Worm (Caenorhabditis elegans) whole organism, mixed stage, embryonic: Measurements from ENCODE around the gene F13A2.1.

Experiments
- M03D4.4 ChIP-seq: sonication (generic microtip); optimal IDR thresholded peaks from 2 replicates; lab custom pipeline; 2017; ENCODE audit warnings: mild to moderate bottlenecking, missing genetic modification characterization, missing compliant biosample characterization
- bed-3 ChIP-seq: fragments of 200-800 bp; sonication (Bioruptor generic); optimal IDR thresholded peaks from 3 replicates; lab custom pipeline; 2018; ENCODE audit warnings: mild to moderate bottlenecking, missing genetic modification characterization, moderate library complexity, missing compliant biosample characterization
- blmp-1 ChIP-seq: fragments of 150-350 bp; optimal IDR thresholded peaks from 2 replicates; lab custom pipeline; 2014; ENCODE audit warnings: missing biosample characterization, missing genetic modification characterization
- ceh-39 ChIP-seq: fragments of 150-350 bp; optimal IDR thresholded peaks from 2 replicates; lab custom pipeline; 2014; ENCODE audit warnings: missing biosample characterization, missing genetic modification characterization
- ceh-43 ChIP-seq: fragments of 200-800 bp; sonication (Bioruptor generic); optimal IDR thresholded peaks from 2 replicates; lab custom pipeline; 2018; ENCODE audit warnings: mild to moderate bottlenecking, missing genetic modification characterization, moderate library complexity, missing compliant biosample characterization
- ceh-83 ChIP-seq: fragments of 200-800 bp; sonication (Bioruptor generic); optimal IDR thresholded peaks from 2 replicates; lab custom pipeline; 2018; ENCODE audit warnings: mild to moderate bottlenecking, missing genetic modification characterization, missing compliant biosample characterization
- ces-1 ChIP-seq: fragments of 150-350 bp; optimal IDR thresholded peaks from 2 replicates; lab custom pipeline; 2014; ENCODE audit warnings: missing biosample characterization, missing genetic modification reagents, missing genetic modification characterization
- cnd-1 ChIP-seq: fragments of 200-800 bp; sonication (Bioruptor generic); optimal IDR thresholded peaks from 2 replicates; lab custom pipeline; 2018; ENCODE audit warnings: mild to moderate bottlenecking, missing genetic modification characterization, missing compliant biosample characterization
- drap-1 ChIP-seq: fragments of 200-800 bp; sonication (Bioruptor generic); optimal IDR thresholded peaks from 3 replicates; lab custom pipeline; 2018; ENCODE audit warnings: mild to moderate bottlenecking, missing genetic modification characterization, missing compliant biosample characterization
- elt-1 ChIP-seq: sonication (generic microtip); optimal IDR thresholded peaks from 2 replicates; lab custom pipeline; 2017; ENCODE audit warnings: missing genetic modification characterization, mild to moderate bottlenecking, missing compliant biosample characterization, antibody characterized with exemption, moderate library complexity, borderline replicate concordance; ENCODE audit not compliant: insufficient read depth
- elt-3 ChIP-seq: fragments of 150-350 bp; optimal IDR thresholded peaks from 2 replicates; lab custom pipeline; 2014; ENCODE audit warnings: missing biosample characterization, missing genetic modification characterization
- flh-1 ChIP-seq: fragments of 200-800 bp; sonication (Bioruptor generic); optimal IDR thresholded peaks from 2 replicates; lab custom pipeline; 2018; ENCODE audit warnings: mild to moderate bottlenecking, missing genetic modification characterization, moderate library complexity, missing compliant biosample characterization
- ham-2 ChIP-seq: fragments of 200-800 bp; sonication (Bioruptor generic); optimal IDR thresholded peaks from 2 replicates; lab custom pipeline; 2018; ENCODE audit warnings: mild to moderate bottlenecking, missing genetic modification characterization, missing compliant biosample characterization
- lin-13 ChIP-seq: fragments of 150-350 bp; optimal IDR thresholded peaks from 2 replicates; lab custom pipeline; 2014; ENCODE audit warnings: missing biosample characterization, missing genetic modification characterization
- lin-32 ChIP-seq: fragments of 200-800 bp; sonication (Bioruptor generic); optimal IDR thresholded peaks from 2 replicates; lab custom pipeline; 2018; ENCODE audit warnings: mild to moderate bottlenecking, missing genetic modification characterization, missing compliant biosample characterization
- lsy-2 ChIP-seq: fragments of 150-350 bp; optimal IDR thresholded peaks from 2 replicates; lab custom pipeline; 2014; ENCODE audit warnings: missing biosample characterization, missing genetic modification characterization
- mab-5 ChIP-seq: fragments of 150-350 bp; optimal IDR thresholded peaks from 2 replicates; lab custom pipeline; 2014; ENCODE audit warnings: missing biosample characterization, missing genetic modification characterization
- mep-1 ChIP-seq: fragments of 150-350 bp; optimal IDR thresholded peaks from 2 replicates; lab custom pipeline; 2017; ENCODE audit warnings: missing biosample characterization, missing genetic modification reagents, missing genetic modification characterization, inconsistent platforms
- mls-2 ChIP-seq: sonication (generic microtip); optimal IDR thresholded peaks from 2 replicates; lab custom pipeline; 2016; ENCODE audit warnings: mild to moderate bottlenecking, missing genetic modification characterization, moderate library complexity, missing compliant biosample characterization
- nhr-2 ChIP-seq: fragments of 150-350 bp; optimal IDR thresholded peaks from 2 replicates; lab custom pipeline; 2014; ENCODE audit warnings: missing biosample characterization, missing genetic modification characterization
- nhr-237 ChIP-seq: fragments of 150-350 bp; optimal IDR thresholded peaks from 2 replicates; lab custom pipeline; 2014; ENCODE audit warnings: missing biosample characterization, missing genetic modification characterization
- nhr-28 ChIP-seq: fragments of 150-350 bp; optimal IDR thresholded peaks from 2 replicates; lab custom pipeline; 2014; ENCODE audit warnings: missing biosample characterization, missing genetic modification characterization
- nhr-76 ChIP-seq: sonication (generic microtip); optimal IDR thresholded peaks from 2 replicates; lab custom pipeline; 2017; ENCODE audit warnings: missing biosample characterization, missing genetic modification characterization
- pha-4 ChIP-seq: fragments of 150-350 bp; optimal IDR thresholded peaks from 2 replicates; lab custom pipeline; 2018; ENCODE audit warnings: missing biosample characterization, missing genetic modification reagents, missing genetic modification characterization
- sem-2 ChIP-seq: fragments of 200-800 bp; sonication (Bioruptor generic); optimal IDR thresholded peaks from 2 replicates; lab custom pipeline; 2018; ENCODE audit warnings: mild to moderate bottlenecking, missing genetic modification characterization, missing compliant biosample characterization
- snpc-4 ChIP-seq: fragments of 150-350 bp; optimal IDR thresholded peaks from 2 replicates; lab custom pipeline; 2014; ENCODE audit warnings: missing biosample characterization, missing genetic modification characterization
- tbx-8 ChIP-seq: fragments of 200-800 bp; sonication (Bioruptor generic); optimal IDR thresholded peaks from 2 replicates; lab custom pipeline; 2018; ENCODE audit warnings: mild to moderate bottlenecking, missing genetic modification characterization, moderate library complexity, missing compliant biosample characterization
- unc-39 ChIP-seq: fragments of 150-350 bp; optimal IDR thresholded peaks from 2 replicates; lab custom pipeline; 2014; ENCODE audit warnings: missing biosample characterization, missing genetic modification characterization
- unc-62 ChIP-seq: fragments of 150-350 bp; optimal IDR thresholded peaks from 2 replicates; lab custom pipeline; 2014; ENCODE audit warnings: missing biosample characterization, missing genetic modification reagents, missing genetic modification characterization
- zip-8 ChIP-seq: fragments of 150-350 bp; optimal IDR thresholded peaks from 2 replicates; lab custom pipeline; 2014; ENCODE audit warnings: missing biosample characterization, missing genetic modification characterization

The F13A2.1 gene

ce11 chrV:4421475-4421874 lies 39.3 kb upstream of the F13A2.1 start, which contains the start of gene skr-14:
Gene skr-14 (minus strand): TSS chrV:4421575.
- TF ChIP-seq ces-1 (GFP tag; lab: Kevin White, UChicago) = no peak
- TF ChIP-seq ceh-83 (GFP tag; lab: Kevin White, UChicago) = no peak
- TF ChIP-seq cnd-1 (tag; lab: Kevin White, UChicago) = no peak
- no peak for TF ChIP-seq ham-2
- TF ChIP-seq unc-39 (tag; lab: Kevin White, UChicago) = no peak
- no peak for TF ChIP-seq blmp-1 (tag; lab: Kevin White, UChicago)
- TF ChIP-seq M03D4.4 = no peak
- no peak for TF ChIP-seq mep-1 (tag; lab: Kevin White, UChicago)
- TF ChIP-seq lin-32 = no peak
- TF ChIP-seq elt-3 (tag; lab: Kevin White, UChicago) = no peak
- TF ChIP-seq ceh-43 (GFP tag; lab: Kevin White, UChicago) = no peak
- no peak for TF ChIP-seq lin-13 (tag; lab: Kevin White, UChicago)
- TF ChIP-seq bed-3 = no peak

ce11 chrV:4419767-4420322 lies 37.6 kb upstream of the F13A2.1 start, which contains the start of the genes Y47D7A.7 and Y47D7A.2:
Gene Y47D7A.7 (minus strand): TSS chrV:4419867.
Gene Y47D7A.2 (plus strand): TSS chrV:4420272.
- TF ChIP-seq tbx-8 (GFP tag; lab: Kevin White, UChicago) (no peak), drap-1 (GFP tag; lab: Kevin White, UChicago) (no peak), zip-8 (tag; lab: Kevin White, UChicago) (no peak), unc-39 (tag; lab: Kevin White, UChicago) (no peak), sem-2 (no peak), pha-4 (tag; lab: Kevin White, UChicago) (no peak), mls-2 (tag; lab: Kevin White, UChicago) (no peak), nhr-76 (no peak), ces-1 (GFP tag; lab: Kevin White, UChicago) (no peak), lin-13 (tag; lab: Kevin White, UChicago) (no peak), ceh-39 (tag; lab: Kevin White, UChicago) (no peak), nhr-28 (tag; lab: Kevin White, UChicago) (no peak), lsy-2 (tag; lab: Kevin White, UChicago) (no peak), elt-3 (tag; lab: Kevin White, UChicago) (no peak), flh-1 (no peak), lin-32 (no peak), ceh-43 (GFP tag; lab: Kevin White, UChicago) (no peak), snpc-4 (tag; lab: Kevin White, UChicago) (no peak), nhr-2 (tag; lab: Kevin White, UChicago) (no peak), unc-62 (GFP tag; lab: Kevin White, UChicago) (no peak)

- TF ChIP-seq lin-32 (no peak), unc-39 (tag; lab: Kevin White, UChicago) (no peak), mab-5 (tag; lab: Kevin White, UChicago) (no peak), drap-1 (GFP tag; lab: Kevin White, UChicago) (no peak), nhr-76 (no peak), lin-13 (tag; lab: Kevin White, UChicago) (no peak), cnd-1 (tag; lab: Kevin White, UChicago) (no peak), elt-1 (tag; lab: Kevin White, UChicago) (no peak), nhr-237 (tag; lab: Kevin White, UChicago) (no peak), sem-2 (no peak), flh-1 (no peak), ham-2 (no peak), pha-4 (tag; lab: Kevin White, UChicago) (no peak), ceh-83 (GFP tag; lab: Kevin White, UChicago) (no peak), ces-1 (GFP tag; lab: Kevin White, UChicago) (no peak), nhr-2 (tag; lab: Kevin White, UChicago) (no peak), ceh-39 (tag; lab: Kevin White, UChicago) (no peak), lsy-2 (tag; lab: Kevin White, UChicago) (no peak)
These were observed 35.9 kb upstream of the F13A2.1 start, which contains the start of gene Y47D7A.6 for ce11 chrV:4418116-4418515. Gene Y47D7A.6 (minus strand): TSS chrV:4418216.

DNA sequence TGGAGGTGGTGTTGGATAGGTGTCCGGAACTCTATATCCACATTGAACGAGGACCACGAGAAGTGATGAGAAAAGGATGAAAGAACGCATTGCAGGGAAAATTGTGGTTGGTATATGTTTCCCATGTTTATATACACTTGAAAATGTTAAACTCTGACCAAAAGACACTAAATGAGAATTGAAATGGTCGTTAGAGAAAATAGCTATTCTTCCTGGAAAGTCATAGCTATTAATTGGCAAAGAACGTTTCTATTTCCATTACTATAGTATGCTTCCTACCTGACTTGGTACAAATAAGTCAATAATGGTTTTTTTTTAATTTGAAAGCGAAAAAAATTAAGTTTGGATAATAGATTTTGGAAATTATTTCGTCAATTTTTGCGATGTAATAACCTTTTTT lies 34.5 kb upstream of the F13A2.1 start, which contains the start of gene Y47D7A.18:
Gene Y47D7A.18 (minus strand): TSS at position 101 of the 400 bp plus-strand sequence.
- TF ChIP-seq cnd-1 (tag; lab: Kevin White, UChicago) = no peak
- TF ChIP-seq nhr-237 (tag; lab: Kevin White, UChicago) = no peak
- TF ChIP-seq ceh-43 (GFP tag; lab: Kevin White, UChicago) = no peak
